Fruit fly (Drosophila melanogaster) whole organism, embryonic: ENCODE data around the gene slp1.

ENCODE experiments used
- Asciz ChIP-seq: fragments of 200-800 bp; sonication (Bioruptor generic); optimal IDR thresholded peaks from 2 replicates; lab custom pipeline; 2017; ENCODE audit warnings: missing biosample characterization, mild to moderate bottlenecking, missing genetic modification characterization, missing genetic modification reagents
- B-H1 ChIP-seq: fragments of 200-800 bp; sonication (Bioruptor generic); IDR thresholded peaks from 3 replicates; pipeline ENCODE4 v1.3.6; 2022; ENCODE audit warnings: missing biosample characterization, missing genetic modification characterization
- BEAF-32 ChIP-seq: fragments of 200-800 bp; sonication (Bioruptor generic); optimal IDR thresholded peaks from 3 replicates; lab custom pipeline; 2017; ENCODE audit warnings: missing biosample characterization, missing genetic modification characterization, mild to moderate bottlenecking, moderate library complexity, missing genetic modification reagents
- Bgb ChIP-seq: fragments of 200-800 bp; sonication (Bioruptor generic); IDR thresholded peaks from 2 replicates; pipeline ENCODE4 v1.3.6; 2022; ENCODE audit warnings: missing biosample characterization, missing genetic modification characterization; ENCODE audit not compliant: partially characterized antibody
- CG10462 ChIP-seq: fragments of 200-800 bp; sonication (Bioruptor generic); optimal IDR thresholded peaks from 2 replicates; lab custom pipeline; 2016; ENCODE audit warnings: missing biosample characterization, missing genetic modification characterization
- CG11398 ChIP-seq: fragments of 200-800 bp; sonication (Bioruptor generic); optimal IDR thresholded peaks from 2 replicates; lab custom pipeline; 2016; ENCODE audit warnings: missing biosample characterization, missing genetic modification characterization
- CG11456 ChIP-seq: fragments of 200-800 bp; sonication (Bioruptor generic); IDR thresholded peaks from 3 replicates; pipeline ENCODE4 v1.3.6; 2022; ENCODE audit warnings: missing biosample characterization, missing genetic modification characterization
- CG12744 ChIP-seq: fragments of 200-800 bp; sonication (Bioruptor generic); optimal IDR thresholded peaks from 2 replicates; lab custom pipeline; 2016; ENCODE audit warnings: missing biosample characterization, missing genetic modification characterization
- CG15011 ChIP-seq: fragments of 200-800 bp; sonication (Bioruptor generic); optimal IDR thresholded peaks from 3 replicates; lab custom pipeline; 2018; ENCODE audit warnings: missing biosample characterization, mild to moderate bottlenecking, missing genetic modification characterization
- CG15479 ChIP-seq: fragments of 200-800 bp; sonication (Bioruptor generic); optimal IDR thresholded peaks from 3 replicates; lab custom pipeline; 2019; ENCODE audit warnings: missing biosample characterization, mild to moderate bottlenecking, missing genetic modification characterization, moderate library complexity
- CG17912 ChIP-seq: fragments of 200-800 bp; sonication (Bioruptor generic); optimal IDR thresholded peaks from 2 replicates; lab custom pipeline; 2018; ENCODE audit warnings: missing biosample characterization, mild to moderate bottlenecking, missing genetic modification characterization
- CG18619 ChIP-seq: fragments of 200-800 bp; sonication (Bioruptor generic); optimal IDR thresholded peaks from 3 replicates; lab custom pipeline; 2017; ENCODE audit warnings: missing biosample characterization, mild to moderate bottlenecking, missing genetic modification characterization
- CG2116 ChIP-seq: fragments of 200-800 bp; sonication (Bioruptor generic); optimal IDR thresholded peaks from 3 replicates; lab custom pipeline; 2018; ENCODE audit warnings: missing biosample characterization, mild to moderate bottlenecking, missing genetic modification characterization
- CG31441 ChIP-seq: fragments of 200-800 bp; sonication (Bioruptor generic); IDR thresholded peaks from 2 replicates; pipeline ENCODE4 v1.3.6; 2022; ENCODE audit warnings: missing biosample characterization, missing genetic modification characterization
- CG32767 ChIP-seq: fragments of 200-800 bp; sonication (Bioruptor generic); IDR thresholded peaks from 2 replicates; pipeline ENCODE4 v1.3.6; 2022; ENCODE audit warnings: missing biosample characterization, missing genetic modification characterization
- CG5245 ChIP-seq: fragments of 200-800 bp; sonication (Bioruptor generic); optimal IDR thresholded peaks from 3 replicates; lab custom pipeline; 2016; ENCODE audit warnings: missing biosample characterization, missing genetic modification characterization
- CG6791 ChIP-seq: fragments of 200-800 bp; sonication (Bioruptor generic); IDR thresholded peaks from 3 replicates; pipeline ENCODE4 v1.3.6; 2022; ENCODE audit warnings: missing biosample characterization, missing genetic modification characterization; ENCODE audit not compliant: partially characterized antibody
- CG7786 ChIP-seq: fragments of 200-800 bp; sonication (Bioruptor generic); optimal IDR thresholded peaks from 2 replicates; lab custom pipeline; 2016; ENCODE audit warnings: missing biosample characterization, missing genetic modification characterization
- CG8281 ChIP-seq: fragments of 200-800 bp; sonication (Bioruptor generic); optimal IDR thresholded peaks from 2 replicates; lab custom pipeline; 2018; ENCODE audit warnings: missing biosample characterization, mild to moderate bottlenecking, missing genetic modification characterization, moderate library complexity
- CG8290 ChIP-seq, 3 experiments: fragments of 200-800 bp; sonication (Bioruptor generic); optimal IDR thresholded peaks; 2 replicates each; lab custom pipeline; 2016 to 2019; ENCODE audit warnings: missing biosample characterization in 3 of 3, missing genetic modification characterization in 3 of 3, mild to moderate bottlenecking in 2 of 3, moderate library complexity in 1 of 3
- CHES-1-like ChIP-seq: fragments of 200-800 bp; sonication (Bioruptor generic); optimal IDR thresholded peaks from 2 replicates; lab custom pipeline; 2016; ENCODE audit warnings: missing biosample characterization, missing genetic modification characterization
- CoRest ChIP-seq: fragments of 200-800 bp; sonication (Bioruptor generic); optimal IDR thresholded peaks from 3 replicates; lab custom pipeline; 2018; ENCODE audit warnings: missing biosample characterization, mild to moderate bottlenecking, missing genetic modification characterization, moderate library complexity
- D19A ChIP-seq: fragments of 200-800 bp; optimal IDR thresholded peaks from 3 replicates; lab custom pipeline; 2019; ENCODE audit warnings: missing biosample characterization, mild to moderate bottlenecking, missing genetic modification characterization, moderate library complexity
- D19B ChIP-seq: fragments of 200-800 bp; sonication (Bioruptor generic); optimal IDR thresholded peaks from 2 replicates; lab custom pipeline; 2017; ENCODE audit warnings: missing biosample characterization, mild to moderate bottlenecking, missing genetic modification characterization
- Dek ChIP-seq: fragments of 200-800 bp; sonication (Bioruptor generic); optimal IDR thresholded peaks from 3 replicates; lab custom pipeline; 2019; ENCODE audit warnings: missing biosample characterization, mild to moderate bottlenecking, missing genetic modification characterization, moderate library complexity
- Doc3 ChIP-seq: fragments of 200-800 bp; sonication (Bioruptor generic); IDR thresholded peaks from 3 replicates; pipeline ENCODE4 v1.3.6; 2022; ENCODE audit warnings: missing biosample characterization, missing genetic modification characterization; ENCODE audit not compliant: partially characterized antibody
- Eip74EF ChIP-seq, 2 experiments: fragments of 200-800 bp in 1 of 2; fragments of >200 bp in 1 of 2; sonication (Bioruptor generic) in 1 of 2; optimal IDR thresholded peaks; 2 replicates each; lab custom pipeline; 2017 to 2019; ENCODE audit warnings: missing biosample characterization in 2 of 2, missing genetic modification characterization in 2 of 2, mild to moderate bottlenecking in 1 of 2, moderate library complexity in 1 of 2
- Elba2 ChIP-seq: fragments of 200-800 bp; sonication (Bioruptor generic); optimal IDR thresholded peaks from 3 replicates; lab custom pipeline; 2016; ENCODE audit warnings: missing biosample characterization, missing genetic modification characterization
- Ets65A ChIP-seq: fragments of 200-800 bp; sonication (Bioruptor generic); peaks from one replicate; lab custom pipeline; 2016; ENCODE audit warnings: missing biosample characterization, missing genetic modification characterization
- Fer3 ChIP-seq: fragments of 200-800 bp; sonication (Bioruptor generic); optimal IDR thresholded peaks from 2 replicates; lab custom pipeline; 2018; ENCODE audit warnings: missing biosample characterization, mild to moderate bottlenecking, missing genetic modification characterization, moderate library complexity
- H15 ChIP-seq: fragments of 200-800 bp; sonication (Bioruptor generic); IDR thresholded peaks from 3 replicates; pipeline ENCODE4 v1.3.6; 2022; ENCODE audit warnings: missing biosample characterization, missing genetic modification characterization
- HLH54F ChIP-seq: fragments of 200-800 bp; sonication (Bioruptor generic); optimal IDR thresholded peaks from 3 replicates; lab custom pipeline; 2016; ENCODE audit warnings: missing biosample characterization, missing genetic modification characterization
- Hmr ChIP-seq: fragments of 200-800 bp; sonication (Bioruptor generic); optimal IDR thresholded peaks from 3 replicates; lab custom pipeline; 2017; ENCODE audit warnings: mild to moderate bottlenecking, missing biosample characterization, missing genetic modification reagents, missing genetic modification characterization
- Jarid2 ChIP-seq: fragments of 200-800 bp; sonication (Bioruptor generic); optimal IDR thresholded peaks from 3 replicates; lab custom pipeline; 2017; ENCODE audit warnings: mild to moderate bottlenecking, missing biosample characterization, missing genetic modification reagents, missing genetic modification characterization
- Nf-YB ChIP-seq: fragments of 200-800 bp; sonication (Bioruptor generic); optimal IDR thresholded peaks from 3 replicates; lab custom pipeline; 2019; ENCODE audit warnings: missing biosample characterization, mild to moderate bottlenecking, missing genetic modification characterization, moderate library complexity
- Nf-YC ChIP-seq: fragments of 200-800 bp; optimal IDR thresholded peaks from 3 replicates; lab custom pipeline; 2019; ENCODE audit warnings: missing biosample characterization, mild to moderate bottlenecking, missing genetic modification characterization, moderate library complexity
- Oli ChIP-seq: fragments of 200-800 bp; sonication (Bioruptor generic); optimal IDR thresholded peaks from 2 replicates; lab custom pipeline; 2018; ENCODE audit warnings: missing biosample characterization, mild to moderate bottlenecking, missing genetic modification characterization, moderate library complexity
- Poxn ChIP-seq: fragments of 200-800 bp; sonication (Bioruptor generic); IDR thresholded peaks from 2 replicates; pipeline ENCODE4 v1.3.6; 2022; ENCODE audit warnings: missing biosample characterization, missing genetic modification characterization
- ap ChIP-seq: fragments of 200-800 bp; sonication (Bioruptor generic); IDR thresholded peaks from 2 replicates; pipeline ENCODE4 v1.3.6; 2022; ENCODE audit warnings: missing biosample characterization, missing genetic modification characterization
- bigmax ChIP-seq: fragments of 200-800 bp; sonication (Bioruptor generic); optimal IDR thresholded peaks from 2 replicates; lab custom pipeline; 2018; ENCODE audit warnings: missing biosample characterization, mild to moderate bottlenecking, missing genetic modification characterization
- cato ChIP-seq: fragments of 200-800 bp; sonication (Bioruptor generic); optimal IDR thresholded peaks from 2 replicates; lab custom pipeline; 2016; ENCODE audit warnings: missing biosample characterization, missing genetic modification characterization, borderline replicate concordance
- en ChIP-seq: fragments of 200-800 bp; sonication (Bioruptor generic); optimal IDR thresholded peaks from 2 replicates; lab custom pipeline; 2016; ENCODE audit warnings: missing biosample characterization, missing genetic modification characterization
- ewg ChIP-seq: fragments of 200-800 bp; sonication (Bioruptor generic); optimal IDR thresholded peaks from 3 replicates; lab custom pipeline; 2017; ENCODE audit warnings: mild to moderate bottlenecking, missing biosample characterization, missing genetic modification reagents, missing genetic modification characterization
- eyg ChIP-seq: fragments of 200-800 bp; sonication (Bioruptor generic); optimal IDR thresholded peaks from 3 replicates; lab custom pipeline; 2016; ENCODE audit warnings: missing biosample characterization, missing genetic modification characterization
- phol ChIP-seq: fragments of 200-800 bp; sonication (Bioruptor generic); optimal IDR thresholded peaks from 3 replicates; lab custom pipeline; 2018; ENCODE audit warnings: missing biosample characterization, mild to moderate bottlenecking, missing genetic modification characterization, moderate library complexity
- stc ChIP-seq: fragments of 200-800 bp; sonication (Bioruptor generic); IDR thresholded peaks from 2 replicates; pipeline ENCODE4 v1.3.6; 2022; ENCODE audit warnings: missing biosample characterization, missing genetic modification characterization
- trem ChIP-seq: fragments of 200-800 bp; optimal IDR thresholded peaks from 3 replicates; lab custom pipeline; 2019; ENCODE audit warnings: missing biosample characterization, mild to moderate bottlenecking, missing genetic modification characterization, moderate library complexity
- tx ChIP-seq: fragments of 200-800 bp; sonication (Bioruptor generic); optimal IDR thresholded peaks from 2 replicates; lab custom pipeline; 2016; ENCODE audit warnings: missing biosample characterization, missing genetic modification characterization

slp1 gene

DNA sequence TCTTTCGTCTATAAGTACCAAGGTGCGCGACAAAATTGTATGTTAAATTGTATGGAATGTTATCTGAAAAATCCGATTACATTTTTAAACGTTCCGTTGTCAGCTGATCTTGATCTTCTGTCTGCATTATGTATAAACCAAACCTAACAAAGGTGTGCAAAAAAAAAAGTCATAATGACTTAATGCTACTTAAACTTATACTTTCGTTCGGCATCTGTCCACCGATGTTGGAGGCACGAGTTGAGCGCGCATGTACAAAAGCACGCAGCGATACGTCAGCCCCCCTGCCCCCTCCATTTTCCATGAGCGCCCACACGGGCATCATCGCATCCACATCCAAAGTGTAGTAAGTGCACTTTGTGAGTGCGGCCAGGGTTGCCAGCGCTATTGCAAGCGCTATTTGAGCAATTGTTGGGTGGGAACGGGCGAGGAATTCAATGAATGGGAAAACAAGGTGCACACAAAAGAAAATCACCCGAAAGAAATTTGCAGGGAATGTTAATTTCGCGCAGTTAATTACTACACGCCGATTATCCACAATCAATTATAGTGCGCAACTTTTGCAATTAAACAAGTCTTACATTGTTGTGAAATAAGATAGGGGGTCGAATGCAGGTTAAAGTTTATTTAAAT, 20.7 kb upstream of the slp1 start:
- TF ChIP-seq CG10462 (GFP tag; lab: Kevin White, UChicago) (peak; percentile 93), Jarid2 (GFP tag; lab: Kevin White, UChicago) (peak; percentile 91), trem (tag; lab: Kevin White, UChicago) (peak; percentile 96), cato (GFP tag; lab: Kevin White, UChicago) (peak; percentile 95), en (GFP tag; lab: Kevin White, UChicago) (peak; percentile 98), B-H1 (peak; percentile 97), CG31441 (peak; percentile 94), CG8290 (GFP tag; optimal IDR thresholded peaks at IDR 0.05; lab: Kevin White, UChicago) (peak; percentile 92), CG8290 (tag; optimal IDR thresholded peaks at IDR 0.05; lab: Kevin White, UChicago) (peak; percentile 91 to 99), CG2116 (GFP tag; lab: Kevin White, UChicago) (peak; percentile 82), tx (GFP tag; lab: Kevin White, UChicago) (peak; percentile 98), CG6791 (GFP tag; lab: Robert Waterston, UW) (no peak), Hmr (GFP tag; lab: Kevin White, UChicago) (peak; percentile 97), D19A (tag; lab: Kevin White, UChicago) (peak; percentile 97), ewg (GFP tag; lab: Kevin White, UChicago) (peak; percentile 99), CG15011 (peak; percentile 97), CG11456 (GFP tag; lab: Robert Waterston, UW) (peak; percentile 94), D19B (GFP tag; lab: Kevin White, UChicago) (peak; percentile 87), Elba2 (GFP tag; lab: Kevin White, UChicago) (peak; percentile 30), CG8281 (tag; lab: Kevin White, UChicago) (peak; percentile 92), ap (GFP tag; lab: Robert Waterston, UW) (peak; percentile 97), Eip74EF (GFP tag; optimal IDR thresholded peaks at IDR 0.05; lab: Kevin White, UChicago) (peak in 1 of 2 experiments; percentile 99), CG18619 (peak; percentile 96), CG15479 (GFP tag; lab: Kevin White, UChicago) (no peak), phol (peak; percentile 98), stc (GFP tag; lab: Robert Waterston, UW) (peak; percentile 98), Dek (tag; lab: Kevin White, UChicago) (peak; percentile 97), CHES-1-like (GFP tag; lab: Kevin White, UChicago) (peak; percentile 98), CG32767 (peak; percentile 97), CG5245 (GFP tag; lab: Kevin White, UChicago) (peak; percentile 97), CG11398 (GFP tag; lab: Kevin White, UChicago) (peak; percentile 97), H15 (GFP tag; lab: Robert Waterston, UW) (peak; percentile 98), Oli (tag; lab: Kevin White, UChicago) (peak; percentile 99), CoRest (tag; lab: Kevin White, UChicago) (peak; percentile 99), CG12744 (peak; percentile 91), Doc3 (GFP tag; lab: Robert Waterston, UW) (no peak), BEAF-32 (GFP tag; lab: Kevin White, UChicago) (peak; percentile 31), Nf-YC (tag; lab: Kevin White, UChicago) (peak; percentile 91), Nf-YB (GFP tag; lab: Kevin White, UChicago) (peak; percentile 89), bigmax (GFP tag; lab: Kevin White, UChicago) (peak; percentile 78), Ets65A (GFP tag; lab: Kevin White, UChicago) (peak; percentile 100), Bgb (GFP tag; lab: Robert Waterston, UW) (no peak), CG17912 (peak; percentile 95), CG7786 (peak; percentile 96), Poxn (GFP tag; lab: Robert Waterston, UW) (peak; percentile 78), Fer3 (tag; lab: Kevin White, UChicago) (peak; percentile 98), Asciz (GFP tag; lab: Kevin White, UChicago) (peak; percentile 99), HLH54F (GFP tag; lab: Kevin White, UChicago) (peak; percentile 96), eyg (peak; percentile 97)
